Fruit fly (Drosophila melanogaster) whole organism, embryonic: Measurements from ENCODE around the gene NANS.
A peak's percentile ranks its signal among the peaks of the same experiment; 100 is the strongest.

Experiments used
- Asciz ChIP-seq: fragments of 200-800 bp; sonication (Bioruptor generic); optimal IDR thresholded peaks from 2 replicates; lab custom pipeline; 2017; ENCODE audit warnings: missing biosample characterization, mild to moderate bottlenecking, missing genetic modification characterization, missing genetic modification reagents
- CG11085 ChIP-seq: fragments of 200-800 bp; sonication (Bioruptor generic); IDR thresholded peaks from 2 replicates; pipeline ENCODE4 v1.3.6; 2022; ENCODE audit warnings: missing biosample characterization, missing genetic modification characterization
- CG11456 ChIP-seq: fragments of 200-800 bp; sonication (Bioruptor generic); IDR thresholded peaks from 3 replicates; pipeline ENCODE4 v1.3.6; 2022; ENCODE audit warnings: missing biosample characterization, missing genetic modification characterization
- CG11504 ChIP-seq: fragments of 200-800 bp; sonication (Bioruptor generic); optimal IDR thresholded peaks from 3 replicates; lab custom pipeline; 2019; ENCODE audit warnings: missing biosample characterization, mild to moderate bottlenecking, missing genetic modification characterization, moderate library complexity
- CG12769 ChIP-seq: fragments of 200-800 bp; sonication (Bioruptor generic); optimal IDR thresholded peaks from 2 replicates; lab custom pipeline; 2019; ENCODE audit warnings: missing biosample characterization, mild to moderate bottlenecking, missing genetic modification characterization, moderate library complexity
- CG13894 ChIP-seq: fragments of 200-800 bp; sonication (Bioruptor generic); optimal IDR thresholded peaks from 3 replicates; lab custom pipeline; 2018; ENCODE audit warnings: missing biosample characterization, mild to moderate bottlenecking, missing genetic modification characterization, moderate library complexity
- CG16815 ChIP-seq: fragments of 200-800 bp; sonication (Bioruptor generic); optimal IDR thresholded peaks from 3 replicates; lab custom pipeline; 2017; ENCODE audit warnings: missing biosample characterization, mild to moderate bottlenecking, missing genetic modification characterization
- CG2202 ChIP-seq: fragments of 200-800 bp; sonication (Bioruptor generic); optimal IDR thresholded peaks from 2 replicates; lab custom pipeline; 2018; ENCODE audit warnings: missing biosample characterization, mild to moderate bottlenecking, missing genetic modification characterization
- CG30020 ChIP-seq: fragments of 200-800 bp; optimal IDR thresholded peaks from 2 replicates; lab custom pipeline; 2019; ENCODE audit warnings: missing biosample characterization, mild to moderate bottlenecking, missing genetic modification characterization, moderate library complexity
- CG33213 ChIP-seq: fragments of 200-800 bp; sonication (Bioruptor generic); optimal IDR thresholded peaks from 3 replicates; lab custom pipeline; 2016; ENCODE audit warnings: missing biosample characterization, missing genetic modification characterization
- CG4730 ChIP-seq: fragments of 200-800 bp; sonication (Bioruptor generic); IDR thresholded peaks from 2 replicates; pipeline ENCODE4 v1.3.6; 2022; ENCODE audit warnings: missing biosample characterization, missing genetic modification characterization
- CG6813 ChIP-seq: fragments of 200-800 bp; sonication (Bioruptor generic); optimal IDR thresholded peaks from 2 replicates; lab custom pipeline; 2017; ENCODE audit warnings: missing biosample characterization, missing genetic modification characterization, mild to moderate bottlenecking, moderate library complexity, missing genetic modification reagents
- CG7372 ChIP-seq: fragments of 200-800 bp; sonication (Bioruptor generic); IDR thresholded peaks from 2 replicates; pipeline ENCODE4 v1.3.6; 2022; ENCODE audit warnings: missing biosample characterization, missing genetic modification characterization
- D19B ChIP-seq: fragments of 200-800 bp; sonication (Bioruptor generic); optimal IDR thresholded peaks from 2 replicates; lab custom pipeline; 2017; ENCODE audit warnings: missing biosample characterization, mild to moderate bottlenecking, missing genetic modification characterization
- Dfd ChIP-seq, 2 experiments: fragments of >200 bp; optimal IDR thresholded peaks; 2 replicates each; lab custom pipeline; 2017; ENCODE audit warnings: missing biosample characterization in 2 of 2, missing genetic modification characterization in 2 of 2
- HLH3B ChIP-seq: fragments of 200-800 bp; sonication (Bioruptor generic); IDR thresholded peaks from 2 replicates; pipeline ENCODE4 v1.3.6; 2022; ENCODE audit warnings: missing biosample characterization, missing genetic modification characterization
- Lpt ChIP-seq: fragments of >200 bp; optimal IDR thresholded peaks from 2 replicates; lab custom pipeline; 2018; ENCODE audit warnings: missing biosample characterization, missing genetic modification characterization
- MBD-R2 ChIP-seq: fragments of 200-800 bp; sonication (Bioruptor generic); IDR thresholded peaks from 2 replicates; pipeline ENCODE4 v1.3.6; 2022; ENCODE audit warnings: missing biosample characterization, missing genetic modification characterization
- MTF-1 ChIP-seq: fragments of 200-800 bp; sonication (Bioruptor generic); optimal IDR thresholded peaks from 2 replicates; lab custom pipeline; 2018; ENCODE audit warnings: missing biosample characterization, mild to moderate bottlenecking, missing genetic modification characterization, borderline replicate concordance
- Neu2 ChIP-seq: fragments of 200-800 bp; sonication (Bioruptor generic); optimal IDR thresholded peaks from 3 replicates; lab custom pipeline; 2016; ENCODE audit warnings: missing biosample characterization, missing genetic modification characterization, borderline replicate concordance
- Nf-YB ChIP-seq: fragments of 200-800 bp; sonication (Bioruptor generic); optimal IDR thresholded peaks from 3 replicates; lab custom pipeline; 2019; ENCODE audit warnings: missing biosample characterization, mild to moderate bottlenecking, missing genetic modification characterization, moderate library complexity
- Nf-YC ChIP-seq: fragments of 200-800 bp; optimal IDR thresholded peaks from 3 replicates; lab custom pipeline; 2019; ENCODE audit warnings: missing biosample characterization, mild to moderate bottlenecking, missing genetic modification characterization, moderate library complexity
- Sry-δ ChIP-seq: fragments of 200-800 bp; sonication (Bioruptor generic); optimal IDR thresholded peaks from 2 replicates; lab custom pipeline; 2016; ENCODE audit warnings: missing biosample characterization, missing genetic modification characterization
- Ssrp ChIP-seq: fragments of 200-800 bp; sonication (Bioruptor generic); optimal IDR thresholded peaks from 2 replicates; lab custom pipeline; 2018; ENCODE audit warnings: missing biosample characterization, mild to moderate bottlenecking, missing genetic modification characterization, moderate library complexity
- Taf1 ChIP-seq: fragments of 200-800 bp; sonication (Bioruptor generic); IDR thresholded peaks from 2 replicates; pipeline ENCODE4 v1.3.6; 2022; ENCODE audit warnings: missing biosample characterization, missing genetic modification characterization
- al ChIP-seq: fragments of 200-800 bp; sonication (Bioruptor generic); IDR thresholded peaks from 2 replicates; pipeline ENCODE4 v1.3.6; 2022; ENCODE audit warnings: missing biosample characterization, missing genetic modification characterization
- ash1 ChIP-seq: fragments of 200-800 bp; sonication (Bioruptor generic); optimal IDR thresholded peaks from 2 replicates; lab custom pipeline; 2018; ENCODE audit warnings: missing biosample characterization, mild to moderate bottlenecking, missing genetic modification characterization
- az2 ChIP-seq: fragments of 200-800 bp; sonication (Bioruptor generic); optimal IDR thresholded peaks from 3 replicates; lab custom pipeline; 2016; ENCODE audit warnings: missing biosample characterization, missing genetic modification characterization
- fd3F ChIP-seq: fragments of 200-800 bp; sonication (Bioruptor generic); optimal IDR thresholded peaks from 2 replicates; lab custom pipeline; 2018; ENCODE audit warnings: missing biosample characterization, mild to moderate bottlenecking, missing genetic modification characterization, moderate library complexity
- gem ChIP-seq: fragments of 200-800 bp; sonication (Bioruptor generic); optimal IDR thresholded peaks from 2 replicates; lab custom pipeline; 2019; ENCODE audit warnings: missing biosample characterization, mild to moderate bottlenecking, missing genetic modification characterization, moderate library complexity
- hb ChIP-seq: fragments of 200-800 bp; sonication (Bioruptor generic); IDR thresholded peaks from 3 replicates; pipeline ENCODE4 v1.3.6; 2022; ENCODE audit warnings: missing biosample characterization, missing genetic modification characterization; ENCODE audit not compliant: partially characterized antibody
- her ChIP-seq: fragments of 200-800 bp; sonication (Bioruptor generic); optimal IDR thresholded peaks from 2 replicates; lab custom pipeline; 2016; ENCODE audit warnings: missing biosample characterization, missing genetic modification characterization
- jumu ChIP-seq: fragments of 200-800 bp; sonication (Bioruptor generic); optimal IDR thresholded peaks from 3 replicates; lab custom pipeline; 2016; ENCODE audit warnings: missing biosample characterization, missing genetic modification characterization
- lilli ChIP-seq: fragments of 200-800 bp; sonication (Bioruptor generic); optimal IDR thresholded peaks from 3 replicates; lab custom pipeline; 2016; ENCODE audit warnings: missing biosample characterization, missing genetic modification characterization
- lmd ChIP-seq: fragments of 200-800 bp; sonication (Bioruptor generic); IDR thresholded peaks from 2 replicates; pipeline ENCODE4 v1.3.6; 2022; ENCODE audit warnings: missing biosample characterization, missing genetic modification characterization
- lov ChIP-seq, 2 experiments: fragments of 200-800 bp in 1 of 2; fragments of >200 bp in 1 of 2; sonication (Bioruptor generic) in 1 of 2; IDR thresholded peaks in 1 of 2; optimal IDR thresholded peaks in 1 of 2; 2 replicates in 1 of 2; 3 replicates in 1 of 2; pipeline versions ENCODE4 v1.3.6 to Lab custom; 2017 to 2022; ENCODE audit warnings: missing biosample characterization in 1 of 2, missing genetic modification characterization in 1 of 2
- mirr ChIP-seq: fragments of 200-800 bp; sonication (Bioruptor generic); optimal IDR thresholded peaks from 3 replicates; lab custom pipeline; 2018; ENCODE audit warnings: missing biosample characterization, mild to moderate bottlenecking, missing genetic modification characterization
- pho ChIP-seq: fragments of 200-800 bp; sonication (Bioruptor generic); optimal IDR thresholded peaks from 2 replicates; lab custom pipeline; 2016; ENCODE audit warnings: missing biosample characterization, missing genetic modification characterization
- phol ChIP-seq: fragments of 200-800 bp; sonication (Bioruptor generic); optimal IDR thresholded peaks from 3 replicates; lab custom pipeline; 2018; ENCODE audit warnings: missing biosample characterization, mild to moderate bottlenecking, missing genetic modification characterization, moderate library complexity
- pnt ChIP-seq: fragments of 200-800 bp; sonication (Bioruptor generic); optimal IDR thresholded peaks from 3 replicates; lab custom pipeline; 2016; ENCODE audit warnings: missing biosample characterization, missing genetic modification characterization
- pum ChIP-seq: fragments of 200-800 bp; sonication (Bioruptor generic); optimal IDR thresholded peaks from 2 replicates; lab custom pipeline; 2016; ENCODE audit warnings: missing biosample characterization, missing genetic modification characterization
- row ChIP-seq: fragments of 200-800 bp; sonication (Bioruptor generic); IDR thresholded peaks from 3 replicates; pipeline ENCODE4 v1.3.6; 2022; ENCODE audit warnings: missing biosample characterization, missing genetic modification characterization
- schlank ChIP-seq: fragments of 200-800 bp; sonication (Bioruptor generic); optimal IDR thresholded peaks from 2 replicates; lab custom pipeline; 2018; ENCODE audit warnings: missing biosample characterization, mild to moderate bottlenecking, missing genetic modification characterization
- sens-2 ChIP-seq: fragments of 200-800 bp; sonication (Bioruptor generic); IDR thresholded peaks from 2 replicates; pipeline ENCODE4 v1.3.6; 2022; ENCODE audit warnings: missing biosample characterization, missing genetic modification characterization
- seq ChIP-seq: fragments of 200-800 bp; sonication (Bioruptor generic); IDR thresholded peaks from 2 replicates; pipeline ENCODE4 v1.3.6; 2022; ENCODE audit warnings: missing biosample characterization, missing genetic modification characterization
- slbo ChIP-seq: fragments of 200-800 bp; sonication (Bioruptor generic); IDR thresholded peaks from 2 replicates; pipeline ENCODE4 v1.3.6; 2022; ENCODE audit warnings: missing biosample characterization, missing genetic modification characterization
- sna ChIP-seq: fragments of 200-800 bp; sonication (Bioruptor generic); IDR thresholded peaks from 2 replicates; pipeline ENCODE4 v1.3.6; 2022; ENCODE audit warnings: missing biosample characterization, missing genetic modification characterization; ENCODE audit not compliant: partially characterized antibody
- tio ChIP-seq: fragments of 200-800 bp; sonication (Bioruptor generic); optimal IDR thresholded peaks from 2 replicates; lab custom pipeline; 2017; ENCODE audit warnings: missing biosample characterization, missing genetic modification characterization, inconsistent platforms
- twi ChIP-seq: fragments of 200-800 bp; optimal IDR thresholded peaks from 2 replicates; lab custom pipeline; 2019; ENCODE audit warnings: missing biosample characterization, mild to moderate bottlenecking, missing genetic modification characterization, moderate library complexity
- zen2 ChIP-seq: fragments of 200-800 bp; sonication (Bioruptor generic); IDR thresholded peaks from 3 replicates; pipeline ENCODE4 v1.3.6; 2022; ENCODE audit warnings: missing biosample characterization, missing genetic modification characterization; ENCODE audit not compliant: partially characterized antibody
- zfh1 ChIP-seq: fragments of 200-800 bp; sonication (Bioruptor generic); IDR thresholded peaks from 3 replicates; pipeline ENCODE4 v1.3.6; 2022; ENCODE audit warnings: missing biosample characterization, missing genetic modification characterization

The NANS gene

dm6 chr3R:12422379-12422975, 3.9 kb upstream of the NANS start, which contains the start of the genes Scgbeta and CG17202 (continued):
- no peak for TF ChIP-seq mirr (GFP tag; lab: Kevin White, UChicago)
- no peak for TF ChIP-seq Ssrp (tag; lab: Kevin White, UChicago)
- TF ChIP-seq CG4730 (GFP tag; lab: Robert Waterston, UW), result no peak
- no peak for TF ChIP-seq CG16815
- no peak for TF ChIP-seq pho (GFP tag; lab: Kevin White, UChicago)
- TF ChIP-seq Dfd (GFP tag; optimal IDR thresholded peaks at IDR 0.05; lab: Kevin White, UChicago), result no peak
- no peak for TF ChIP-seq D19B (GFP tag; lab: Kevin White, UChicago)
- no peak for TF ChIP-seq schlank (tag; lab: Kevin White, UChicago)
- TF ChIP-seq sens-2 (GFP tag; lab: Robert Waterston, UW), result no peak
- TF ChIP-seq Lpt (GFP tag; lab: Kevin White, UChicago), result no peak
- TF ChIP-seq lilli, result peak; percentile 49
- TF ChIP-seq CG13894 (tag; lab: Kevin White, UChicago), result no peak
- TF ChIP-seq her, result no peak
- TF ChIP-seq Neu2 (GFP tag; lab: Kevin White, UChicago), result no peak
- TF ChIP-seq CG11085 (GFP tag; lab: Robert Waterston, UW), result no peak
- TF ChIP-seq pnt (GFP tag; lab: Kevin White, UChicago), result no peak
- TF ChIP-seq HLH3B (GFP tag; lab: Robert Waterston, UW), result no peak
- no peak for TF ChIP-seq lmd
- TF ChIP-seq az2 (GFP tag; lab: Kevin White, UChicago), result no peak
- TF ChIP-seq lov (optimal IDR thresholded peaks at IDR 0.05; lab: Kevin White, UChicago), result no peak
- TF ChIP-seq lov (GFP tag; IDR thresholded peaks at IDR 0.05; lab: Robert Waterston, UW), result no peak
- no peak for TF ChIP-seq Nf-YB (GFP tag; lab: Kevin White, UChicago)
- TF ChIP-seq Sry-δ (GFP tag; lab: Kevin White, UChicago), result peak; percentile 43
- TF ChIP-seq CG7372 (GFP tag; lab: Robert Waterston, UW), result no peak
- peak; percentile 95 for TF ChIP-seq MBD-R2
- no peak for TF ChIP-seq jumu
- no peak for TF ChIP-seq MTF-1 (GFP tag; lab: Kevin White, UChicago)
- TF ChIP-seq al (GFP tag; lab: Robert Waterston, UW), result no peak
- TF ChIP-seq CG2202, result no peak
- TF ChIP-seq Asciz (GFP tag; lab: Kevin White, UChicago), result no peak
- TF ChIP-seq zfh1 (GFP tag; lab: Robert Waterston, UW), result no peak
- peak; percentile 89 for TF ChIP-seq row (GFP tag; lab: Robert Waterston, UW)
- TF ChIP-seq gem (tag; lab: Kevin White, UChicago), result no peak
- no peak for TF ChIP-seq ash1 (GFP tag; lab: Kevin White, UChicago)
- TF ChIP-seq CG33213 (GFP tag; lab: Kevin White, UChicago), result peak; percentile 67
- no peak for TF ChIP-seq fd3F (GFP tag; lab: Kevin White, UChicago)
- no peak for TF ChIP-seq seq
- no peak for TF ChIP-seq tio (GFP tag; lab: Kevin White, UChicago)
- no peak for TF ChIP-seq sna (GFP tag; lab: Robert Waterston, UW)
- no peak for TF ChIP-seq CG6813 (GFP tag; lab: Kevin White, UChicago)
- TF ChIP-seq phol, result peak; percentile 93
- no peak for TF ChIP-seq CG11504 (tag; lab: Kevin White, UChicago)
- peak; percentile 38; the same call in 1 of the 3 replicates for TF ChIP-seq CG11456 (GFP tag; lab: Robert Waterston, UW)
- TF ChIP-seq CG12769, result no peak
- no peak for TF ChIP-seq CG30020 (tag; lab: Kevin White, UChicago)
- TF ChIP-seq Nf-YC (tag; lab: Kevin White, UChicago), result no peak
- TF ChIP-seq slbo (GFP tag; lab: Robert Waterston, UW), result no peak
- no peak for TF ChIP-seq twi (tag; lab: Kevin White, UChicago)
- no peak for TF ChIP-seq pum (GFP tag; lab: Kevin White, UChicago)
- no peak for TF ChIP-seq hb (GFP tag; lab: Robert Waterston, UW)
- TF ChIP-seq Taf1 (GFP tag; lab: Robert Waterston, UW), result no peak
- TF ChIP-seq zen2, result no peak
